Worm (Caenorhabditis elegans) whole organism, late embryonic: ENCODE data around the gene C47A10.12.

Experiments
- ama-1 ChIP-seq: fragments of 150-350 bp; optimal IDR thresholded peaks from 2 replicates; lab custom pipeline; 2014
- ceh-14 ChIP-seq: sonication (generic microtip); optimal IDR thresholded peaks from 2 replicates; lab custom pipeline; 2016; ENCODE audit warnings: missing genotype, missing genetic modification characterization, missing compliant biosample characterization
- ceh-30 ChIP-seq: fragments of 150-350 bp; optimal IDR thresholded peaks from 2 replicates; lab custom pipeline; 2014; ENCODE audit warnings: missing biosample characterization, missing genetic modification characterization
- ets-4 ChIP-seq: sonication (generic microtip); optimal IDR thresholded peaks from 2 replicates; lab custom pipeline; 2016; ENCODE audit warnings: missing genetic modification characterization, missing compliant biosample characterization
- fax-1 ChIP-seq: sonication (generic microtip); optimal IDR thresholded peaks from 2 replicates; lab custom pipeline; 2016; ENCODE audit warnings: missing genotype, missing genetic modification characterization, missing compliant biosample characterization
- fkh-10 ChIP-seq: fragments of 150-350 bp; optimal IDR thresholded peaks from 2 replicates; lab custom pipeline; 2014; ENCODE audit warnings: missing biosample characterization, missing genetic modification reagents, missing genetic modification characterization
- nhr-11 ChIP-seq: fragments of 150-350 bp; optimal IDR thresholded peaks from 2 replicates; lab custom pipeline; 2014; ENCODE audit warnings: missing biosample characterization, missing genetic modification characterization
- pha-2 ChIP-seq: sonication (generic microtip); optimal IDR thresholded peaks from 2 replicates; lab custom pipeline; 2017; ENCODE audit warnings: mild to moderate bottlenecking, missing genetic modification characterization, missing compliant biosample characterization
- tbx-2 ChIP-seq: sonication (generic microtip); optimal IDR thresholded peaks from 2 replicates; lab custom pipeline; 2016; ENCODE audit warnings: missing genetic modification characterization, missing compliant biosample characterization
- unc-55 ChIP-seq: sonication (generic microtip); optimal IDR thresholded peaks from 2 replicates; lab custom pipeline; 2017; ENCODE audit warnings: missing biosample characterization, missing genetic modification reagents, missing genetic modification characterization

DNA sequence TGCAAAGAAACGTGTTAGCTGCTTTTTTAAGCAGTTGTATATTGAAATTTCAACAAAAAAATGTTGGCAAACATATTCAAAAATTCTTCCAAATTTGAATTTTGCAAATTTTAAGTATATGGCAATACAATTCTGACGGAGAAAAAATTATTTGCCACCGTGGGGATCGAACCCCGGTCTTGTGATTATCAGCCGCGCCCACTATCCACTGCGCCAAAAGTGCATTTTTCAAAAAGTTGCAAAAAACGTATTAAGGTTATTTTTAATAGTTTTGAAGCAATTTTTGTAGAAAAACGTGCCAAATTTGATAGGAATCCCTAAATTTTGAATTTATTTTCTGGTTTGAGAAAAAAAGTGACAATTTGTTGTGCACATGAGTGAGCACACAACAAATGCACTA is 6.6 kb downstream of the C47A10.12 start:
- no peak for TF ChIP-seq nhr-11
- no peak for TF ChIP-seq ama-1 (lab: Kevin White, UChicago)
- no peak for TF ChIP-seq fax-1 (tag; lab: Kevin White, UChicago)
- TF ChIP-seq ets-4 = no peak
- no peak for TF ChIP-seq ceh-30 (tag; lab: Kevin White, UChicago)
- TF ChIP-seq tbx-2 = no peak
- TF ChIP-seq ceh-14 (tag; lab: Kevin White, UChicago) = no peak
- no peak for TF ChIP-seq pha-2
- no peak for TF ChIP-seq unc-55
- no peak for TF ChIP-seq fkh-10 (GFP tag; lab: Kevin White, UChicago)
